Fruit fly (Drosophila melanogaster) whole organism, embryonic: ENCODE results near the gene Gcn5.
A peak's percentile ranks its signal among the peaks of the same experiment; 100 is the strongest.

Source experiments
- CG10274 ChIP-seq: fragments of 200-800 bp; sonication (Bioruptor generic); optimal IDR thresholded peaks from 3 replicates; lab custom pipeline; 2017; ENCODE audit warnings: missing biosample characterization, mild to moderate bottlenecking, missing genetic modification characterization
- CG11247 ChIP-seq: fragments of 200-800 bp; sonication (Bioruptor generic); IDR thresholded peaks from 2 replicates; pipeline ENCODE4 v1.3.6; 2022; ENCODE audit warnings: missing biosample characterization, missing genetic modification characterization
- CG11560 ChIP-seq: fragments of 200-800 bp; sonication (Bioruptor generic); IDR thresholded peaks from 3 replicates; pipeline ENCODE4 v1.3.6; 2022; ENCODE audit warnings: missing biosample characterization, missing genetic modification characterization
- CG13287 ChIP-seq: fragments of 200-800 bp; sonication (Bioruptor generic); IDR thresholded peaks from 2 replicates; pipeline ENCODE4 v1.3.6; 2022; ENCODE audit warnings: missing biosample characterization, missing genetic modification characterization; ENCODE audit not compliant: partially characterized antibody
- CG13775 ChIP-seq: fragments of 200-800 bp; sonication (Bioruptor generic); optimal IDR thresholded peaks from 3 replicates; lab custom pipeline; 2017; ENCODE audit warnings: missing biosample characterization, mild to moderate bottlenecking, missing genetic modification characterization
- CG14860 ChIP-seq: fragments of 200-800 bp; sonication (Bioruptor generic); IDR thresholded peaks from 3 replicates; pipeline ENCODE4 v1.3.6; 2022; ENCODE audit warnings: missing biosample characterization, missing genetic modification characterization; ENCODE audit not compliant: partially characterized antibody
- CG16815 ChIP-seq: fragments of 200-800 bp; sonication (Bioruptor generic); optimal IDR thresholded peaks from 3 replicates; lab custom pipeline; 2017; ENCODE audit warnings: missing biosample characterization, mild to moderate bottlenecking, missing genetic modification characterization
- CG1792 ChIP-seq: fragments of 200-800 bp; sonication (Bioruptor generic); optimal IDR thresholded peaks from 2 replicates; lab custom pipeline; 2016; ENCODE audit warnings: missing biosample characterization, missing genetic modification characterization
- CG18011 ChIP-seq: fragments of 200-800 bp; sonication (Bioruptor generic); optimal IDR thresholded peaks from 2 replicates; lab custom pipeline; 2017; ENCODE audit warnings: missing biosample characterization, missing genetic modification characterization, mild to moderate bottlenecking, moderate library complexity, missing genotype
- CG18764 ChIP-seq: fragments of 200-800 bp; sonication (Bioruptor generic); optimal IDR thresholded peaks from 3 replicates; lab custom pipeline; 2016; ENCODE audit warnings: missing biosample characterization, missing genetic modification characterization
- CG2120 ChIP-seq: fragments of 200-800 bp; sonication (Bioruptor generic); optimal IDR thresholded peaks from 3 replicates; lab custom pipeline; 2016; ENCODE audit warnings: missing biosample characterization, missing genetic modification characterization
- CG2678 ChIP-seq: fragments of 200-800 bp; sonication (Bioruptor generic); optimal IDR thresholded peaks from 3 replicates; lab custom pipeline; 2019; ENCODE audit warnings: missing biosample characterization, mild to moderate bottlenecking, missing genetic modification characterization, moderate library complexity
- CG31441 ChIP-seq: fragments of 200-800 bp; sonication (Bioruptor generic); IDR thresholded peaks from 2 replicates; pipeline ENCODE4 v1.3.6; 2022; ENCODE audit warnings: missing biosample characterization, missing genetic modification characterization
- CG34224 ChIP-seq: fragments of 200-800 bp; sonication (Bioruptor generic); IDR thresholded peaks from 3 replicates; pipeline ENCODE4 v1.3.6; 2022; ENCODE audit warnings: missing biosample characterization, missing genetic modification characterization; ENCODE audit not compliant: partially characterized antibody
- CG3847 ChIP-seq: fragments of 200-800 bp; sonication (Bioruptor generic); IDR thresholded peaks from 2 replicates; pipeline ENCODE4 v1.3.6; 2022; ENCODE audit warnings: missing biosample characterization, missing genetic modification characterization
- CG4854 ChIP-seq: fragments of 200-800 bp; sonication (Bioruptor generic); optimal IDR thresholded peaks from 2 replicates; lab custom pipeline; 2016; ENCODE audit warnings: missing biosample characterization, missing genetic modification characterization, inconsistent platforms
- CG5180 ChIP-seq: fragments of 200-800 bp; sonication (Bioruptor generic); optimal IDR thresholded peaks from 3 replicates; lab custom pipeline; 2017; ENCODE audit warnings: missing biosample characterization, missing genetic modification characterization, mild to moderate bottlenecking, moderate library complexity, missing genetic modification reagents
- CG6813 ChIP-seq: fragments of 200-800 bp; sonication (Bioruptor generic); optimal IDR thresholded peaks from 2 replicates; lab custom pipeline; 2017; ENCODE audit warnings: missing biosample characterization, missing genetic modification characterization, mild to moderate bottlenecking, moderate library complexity, missing genetic modification reagents
- CG8281 ChIP-seq: fragments of 200-800 bp; sonication (Bioruptor generic); optimal IDR thresholded peaks from 2 replicates; lab custom pipeline; 2018; ENCODE audit warnings: missing biosample characterization, mild to moderate bottlenecking, missing genetic modification characterization, moderate library complexity
- CG9817 ChIP-seq: fragments of 200-800 bp; sonication (Bioruptor generic); optimal IDR thresholded peaks from 2 replicates; lab custom pipeline; 2018; ENCODE audit warnings: missing biosample characterization, mild to moderate bottlenecking, missing genetic modification characterization, moderate library complexity
- Chrac-16 ChIP-seq: fragments of 200-800 bp; sonication (Bioruptor generic); optimal IDR thresholded peaks from 3 replicates; lab custom pipeline; 2016; ENCODE audit warnings: missing biosample characterization, missing genetic modification characterization
- CoRest ChIP-seq: fragments of 200-800 bp; sonication (Bioruptor generic); optimal IDR thresholded peaks from 3 replicates; lab custom pipeline; 2018; ENCODE audit warnings: missing biosample characterization, mild to moderate bottlenecking, missing genetic modification characterization, moderate library complexity
- Doc3 ChIP-seq: fragments of 200-800 bp; sonication (Bioruptor generic); IDR thresholded peaks from 3 replicates; pipeline ENCODE4 v1.3.6; 2022; ENCODE audit warnings: missing biosample characterization, missing genetic modification characterization; ENCODE audit not compliant: partially characterized antibody
- Gsc ChIP-seq: fragments of 200-800 bp; sonication (Bioruptor generic); IDR thresholded peaks from 2 replicates; pipeline ENCODE4 v1.3.6; 2022; ENCODE audit warnings: missing biosample characterization, missing genetic modification characterization
- HLHmδ ChIP-seq: fragments of 200-800 bp; sonication (Bioruptor generic); optimal IDR thresholded peaks from 2 replicates; lab custom pipeline; 2018; ENCODE audit warnings: missing biosample characterization, mild to moderate bottlenecking, missing genetic modification characterization, moderate library complexity
- Hmr ChIP-seq: fragments of 200-800 bp; sonication (Bioruptor generic); optimal IDR thresholded peaks from 3 replicates; lab custom pipeline; 2017; ENCODE audit warnings: mild to moderate bottlenecking, missing biosample characterization, missing genetic modification reagents, missing genetic modification characterization
- Scr ChIP-seq: fragments of 200-800 bp; sonication (Bioruptor generic); IDR thresholded peaks from 2 replicates; pipeline ENCODE4 v1.3.6; 2022; ENCODE audit warnings: missing biosample characterization, missing genetic modification characterization; ENCODE audit not compliant: partially characterized antibody
- Sox100B ChIP-seq: fragments of 200-800 bp; sonication (Bioruptor generic); optimal IDR thresholded peaks from 3 replicates; lab custom pipeline; 2018; ENCODE audit warnings: missing biosample characterization, mild to moderate bottlenecking, missing genetic modification characterization
- Sox102F ChIP-seq: fragments of 200-800 bp; sonication (Bioruptor generic); optimal IDR thresholded peaks from 2 replicates; lab custom pipeline; 2018; ENCODE audit warnings: missing biosample characterization, mild to moderate bottlenecking, missing genetic modification characterization, moderate library complexity
- Tbp ChIP-seq: fragments of >200 bp; optimal IDR thresholded peaks from 2 replicates; lab custom pipeline; 2018; ENCODE audit warnings: missing biosample characterization, missing genetic modification characterization
- YL-1 ChIP-seq: fragments of 200-800 bp; sonication (Bioruptor generic); optimal IDR thresholded peaks from 3 replicates; lab custom pipeline; 2017; ENCODE audit warnings: missing biosample characterization, mild to moderate bottlenecking, missing genetic modification characterization
- chinmo ChIP-seq: fragments of 200-800 bp; sonication (Bioruptor generic); IDR thresholded peaks from 4 replicates; pipeline ENCODE4 v1.3.6; 2022; ENCODE audit warnings: missing biosample characterization, missing genetic modification characterization; ENCODE audit not compliant: partially characterized antibody
- en ChIP-seq: fragments of 200-800 bp; sonication (Bioruptor generic); optimal IDR thresholded peaks from 2 replicates; lab custom pipeline; 2016; ENCODE audit warnings: missing biosample characterization, missing genetic modification characterization
- ewg ChIP-seq: fragments of 200-800 bp; sonication (Bioruptor generic); optimal IDR thresholded peaks from 3 replicates; lab custom pipeline; 2017; ENCODE audit warnings: mild to moderate bottlenecking, missing biosample characterization, missing genetic modification reagents, missing genetic modification characterization
- ftz-f1 ChIP-seq: fragments of 200-800 bp; sonication (Bioruptor generic); optimal IDR thresholded peaks from 2 replicates; lab custom pipeline; 2016; ENCODE audit warnings: missing biosample characterization, missing genetic modification characterization
- gce ChIP-seq: fragments of 200-800 bp; sonication (Bioruptor generic); IDR thresholded peaks from 3 replicates; pipeline ENCODE4 v1.3.6; 2022; ENCODE audit warnings: missing biosample characterization, missing genetic modification characterization
- hb ChIP-seq: fragments of 200-800 bp; sonication (Bioruptor generic); IDR thresholded peaks from 3 replicates; pipeline ENCODE4 v1.3.6; 2022; ENCODE audit warnings: missing biosample characterization, missing genetic modification characterization; ENCODE audit not compliant: partially characterized antibody
- inv ChIP-seq: fragments of 200-800 bp; sonication (Bioruptor generic); IDR thresholded peaks from 2 replicates; pipeline ENCODE4 v1.3.6; 2022; ENCODE audit warnings: missing biosample characterization, missing genetic modification characterization; ENCODE audit not compliant: partially characterized antibody
- knrl ChIP-seq: fragments of 200-800 bp; sonication (Bioruptor generic); IDR thresholded peaks from 3 replicates; pipeline ENCODE4 v1.3.6; 2022; ENCODE audit warnings: missing biosample characterization, missing genetic modification characterization; ENCODE audit not compliant: partially characterized antibody
- mam ChIP-seq: fragments of 200-800 bp; sonication (Bioruptor generic); optimal IDR thresholded peaks from 3 replicates; lab custom pipeline; 2016; ENCODE audit warnings: missing biosample characterization, missing genetic modification characterization
- nerfin-2 ChIP-seq: fragments of 200-800 bp; sonication (Bioruptor generic); IDR thresholded peaks from 2 replicates; pipeline ENCODE4 v1.3.6; 2022; ENCODE audit warnings: missing biosample characterization, missing genetic modification characterization; ENCODE audit not compliant: partially characterized antibody
- nmo ChIP-seq: fragments of 200-800 bp; sonication (Bioruptor generic); optimal IDR thresholded peaks from 2 replicates; lab custom pipeline; 2018; ENCODE audit warnings: missing biosample characterization, mild to moderate bottlenecking, missing genetic modification characterization, moderate library complexity
- nom ChIP-seq: fragments of 200-800 bp; sonication (Bioruptor generic); optimal IDR thresholded peaks from 2 replicates; lab custom pipeline; 2017; ENCODE audit warnings: missing biosample characterization, missing genetic modification characterization, mild to moderate bottlenecking, moderate library complexity, missing genetic modification reagents
- pnt ChIP-seq: fragments of 200-800 bp; sonication (Bioruptor generic); optimal IDR thresholded peaks from 3 replicates; lab custom pipeline; 2016; ENCODE audit warnings: missing biosample characterization, missing genetic modification characterization
- schlank ChIP-seq: fragments of 200-800 bp; sonication (Bioruptor generic); optimal IDR thresholded peaks from 2 replicates; lab custom pipeline; 2018; ENCODE audit warnings: missing biosample characterization, mild to moderate bottlenecking, missing genetic modification characterization
- slbo ChIP-seq: fragments of 200-800 bp; sonication (Bioruptor generic); IDR thresholded peaks from 2 replicates; pipeline ENCODE4 v1.3.6; 2022; ENCODE audit warnings: missing biosample characterization, missing genetic modification characterization
- so ChIP-seq: fragments of 200-800 bp; sonication (Bioruptor generic); IDR thresholded peaks from 3 replicates; pipeline ENCODE4 v1.3.6; 2022; ENCODE audit warnings: missing biosample characterization, missing genetic modification characterization
- tll ChIP-seq, 2 experiments: fragments of 200-800 bp in 1 of 2; fragments of >200 bp in 1 of 2; sonication (Bioruptor generic) in 1 of 2; optimal IDR thresholded peaks; 2 replicates each; lab custom pipeline; 2017 to 2019; ENCODE audit warnings: missing biosample characterization in 2 of 2, missing genetic modification characterization in 2 of 2, mild to moderate bottlenecking in 1 of 2, moderate library complexity in 1 of 2
- usp ChIP-seq: fragments of >200 bp; optimal IDR thresholded peaks from 2 replicates; lab custom pipeline; 2017; ENCODE audit warnings: missing biosample characterization, missing genetic modification characterization

Gene Gcn5

dm6 chr3L:12471471-12471978 is 52.3 kb downstream of the Gcn5 start, which contains the start of gene CG10616 (continued):
- TF ChIP-seq slbo (GFP tag; lab: Robert Waterston, UW): no peak; the same call in 1 of the 2 replicates
- TF ChIP-seq CG3847 (GFP tag; lab: Robert Waterston, UW): 0 out of 2 replicates have a peak, but pooled peaks have one; percentile 13
- no peak for TF ChIP-seq CG31441
- peak; percentile 1 for TF ChIP-seq CG2120 (GFP tag; lab: Kevin White, UChicago)
- no peak for TF ChIP-seq tll (GFP tag; optimal IDR thresholded peaks at IDR 0.05; lab: Kevin White, UChicago)
- TF ChIP-seq CG11560 (tag; lab: Robert Waterston, UW): peak; percentile 96
- peak; percentile 94 for TF ChIP-seq knrl (GFP tag; lab: Robert Waterston, UW)
- TF ChIP-seq usp: no peak
- peak; percentile 98 for TF ChIP-seq CG13287
- TF ChIP-seq CG13775: no peak
- TF ChIP-seq Hmr: no peak
- TF ChIP-seq Scr (GFP tag; lab: Robert Waterston, UW): peak; percentile 98
- TF ChIP-seq chinmo (GFP tag; lab: Robert Waterston, UW): peak; percentile 81; the same call in 3 of the 4 replicates
- TF ChIP-seq CG34224: peak; percentile 86; the same call in 2 of the 3 replicates
- no peak for TF ChIP-seq Sox102F (GFP tag; lab: Kevin White, UChicago)
- no peak for TF ChIP-seq CG2678
- TF ChIP-seq CG9817: no peak
- TF ChIP-seq CG14860 (GFP tag; lab: Robert Waterston, UW): peak; percentile 87
- no peak for TF ChIP-seq CG1792
- no peak for TF ChIP-seq en (GFP tag; lab: Kevin White, UChicago)
- no peak for TF ChIP-seq CG4854 (GFP tag; lab: Kevin White, UChicago)
- TF ChIP-seq so (GFP tag; lab: Robert Waterston, UW): no peak
- peak; percentile 93 for TF ChIP-seq hb
- no peak for TF ChIP-seq schlank (tag; lab: Kevin White, UChicago)
- no peak for TF ChIP-seq Tbp (GFP tag; lab: Kevin White, UChicago)
- no peak for TF ChIP-seq CG18011 (GFP tag; lab: Kevin White, UChicago)
- TF ChIP-seq CG6813: no peak
- TF ChIP-seq Chrac-16 (GFP tag; lab: Kevin White, UChicago): no peak
- peak; percentile 93 for TF ChIP-seq inv (GFP tag; lab: Robert Waterston, UW)
- TF ChIP-seq CG11247 (GFP tag; lab: Robert Waterston, UW): no peak
- peak; percentile 34 for TF ChIP-seq CoRest
- TF ChIP-seq gce (GFP tag; lab: Robert Waterston, UW): no peak
- no peak for TF ChIP-seq Gsc
- no peak for TF ChIP-seq mam
- no peak for TF ChIP-seq nmo (GFP tag; lab: Kevin White, UChicago)
- TF ChIP-seq CG5180 (GFP tag; lab: Kevin White, UChicago): no peak
- no peak for TF ChIP-seq ewg (GFP tag; lab: Kevin White, UChicago)
- no peak for TF ChIP-seq Sox100B
- TF ChIP-seq YL-1 (GFP tag; lab: Kevin White, UChicago): peak; percentile 47
- no peak for TF ChIP-seq pnt
- TF ChIP-seq CG16815 (GFP tag; lab: Kevin White, UChicago): no peak
- no peak for TF ChIP-seq CG18764 (GFP tag; lab: Kevin White, UChicago)
- no peak for TF ChIP-seq CG8281 (tag; lab: Kevin White, UChicago)
- no peak for TF ChIP-seq HLHmδ (GFP tag; lab: Kevin White, UChicago)
- peak; percentile 92 for TF ChIP-seq nerfin-2 (GFP tag; lab: Robert Waterston, UW)
- TF ChIP-seq Doc3 (GFP tag; lab: Robert Waterston, UW): peak; percentile 97
- TF ChIP-seq ftz-f1 (GFP tag; lab: Kevin White, UChicago): no peak
- TF ChIP-seq nom: no peak
- no peak for TF ChIP-seq CG10274 (GFP tag; lab: Kevin White, UChicago)
